Fruit fly (Drosophila melanogaster) Kc167 (cell line): ENCODE data around the gene CG14330.
"Not testable (repeated sequence)": the region's sequence is repeated elsewhere in the genome, so short reads cannot be mapped to it uniquely, and the experiment has no call there.

Source experiments
- Myc ChIP-seq: fragments of >200 bp; optimal IDR thresholded peaks from 2 replicates; lab custom pipeline; 2017; ENCODE audit warnings: missing external identifiers
- Sin3A ChIP-seq: fragments of >200 bp; optimal IDR thresholded peaks from 2 replicates; lab custom pipeline; 2018; ENCODE audit warnings: missing external identifiers
- h ChIP-seq: fragments of >200 bp; optimal IDR thresholded peaks from 3 replicates; lab custom pipeline; 2018; ENCODE audit warnings: missing external identifiers
- insv ChIP-seq: fragments of >200 bp; optimal IDR thresholded peaks from 3 replicates; lab custom pipeline; 2018; ENCODE audit warnings: missing external identifiers
- psq ChIP-seq: fragments of >200 bp; optimal IDR thresholded peaks from 2 replicates; lab custom pipeline; 2017; ENCODE audit warnings: missing external identifiers
- ttk ChIP-seq: sonication (Bioruptor generic); optimal IDR thresholded peaks from 2 replicates; lab custom pipeline; 2017; ENCODE audit warnings: missing external identifiers

The CG14330 gene

DNA sequence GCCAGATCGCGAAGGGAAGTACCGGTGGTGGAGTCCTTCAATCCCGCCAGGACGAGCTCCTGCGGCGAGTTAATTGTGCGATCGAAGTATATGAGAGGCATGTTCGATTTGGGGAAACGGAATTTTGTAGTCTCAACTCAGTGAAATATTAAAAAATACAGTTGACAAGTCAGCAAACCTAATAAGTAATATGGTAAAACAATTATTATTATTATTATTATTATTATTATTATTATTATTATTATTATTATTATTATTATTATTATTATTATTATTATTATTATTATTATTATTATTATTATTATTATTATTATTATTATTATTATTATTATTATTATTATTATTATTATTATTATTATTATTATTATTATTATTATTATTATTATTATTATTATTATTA is at the start of gene CG14330:
Gene CG14330, minus strand, starts transcription at position 101 of the 400 bp plus-strand sequence.
- TF ChIP-seq Sin3A, Myc, h: not testable (repeated sequence)

DNA sequence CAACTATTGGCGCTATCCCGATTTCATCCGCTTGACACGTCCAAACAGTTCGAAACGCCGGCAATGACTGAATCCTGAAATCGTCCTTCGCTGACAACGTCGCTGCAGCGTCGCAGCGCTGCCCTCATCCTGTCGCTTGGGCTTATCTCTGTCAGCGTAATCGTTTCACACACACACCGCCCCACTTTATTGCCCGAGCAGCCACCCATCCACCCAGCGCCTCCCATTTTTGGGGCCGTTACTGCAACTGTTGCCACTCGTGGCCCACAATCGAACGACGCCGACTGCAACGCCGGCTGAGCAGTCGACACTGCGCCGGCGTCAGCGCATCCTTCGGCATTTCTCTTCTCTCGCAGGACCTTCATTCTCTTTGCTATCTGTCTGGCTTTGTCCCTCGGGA is 49.0 kb upstream of the CG14330 start, which contains the start of gene Dscam3:
Gene Dscam3, minus strand, starts transcription at position 69 of the 400 bp plus-strand sequence.
- TF ChIP-seq ttk (lab: Kevin White, UChicago) (no peak), Sin3A (no peak), psq (lab: Kevin White, UChicago) (no peak), h (no peak), Myc (no peak), insv (no peak)

DNA sequence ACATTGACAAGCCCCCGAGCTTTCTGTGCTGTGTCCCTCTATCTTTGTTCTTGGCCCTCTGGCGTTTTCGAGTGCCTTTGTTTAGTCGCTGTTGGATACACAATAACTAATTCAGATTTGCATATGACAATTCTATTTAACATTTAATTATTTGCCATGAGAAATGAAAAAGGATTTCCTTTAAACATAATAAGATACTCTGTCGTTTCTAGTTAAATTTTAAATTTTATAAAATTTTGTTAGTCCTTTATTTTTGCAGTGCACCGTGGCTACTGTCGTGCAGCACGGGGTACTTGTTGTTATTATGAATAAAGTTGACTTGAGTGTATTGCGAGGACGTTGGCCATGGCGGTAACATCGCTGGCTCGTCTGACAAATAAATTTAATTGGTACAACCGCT is 46.3 kb upstream of the CG14330 start:
- TF ChIP-seq insv (no peak), h (no peak), psq (lab: Kevin White, UChicago) (no peak), Myc (no peak), ttk (lab: Kevin White, UChicago) (no peak), Sin3A (no peak)

DNA sequence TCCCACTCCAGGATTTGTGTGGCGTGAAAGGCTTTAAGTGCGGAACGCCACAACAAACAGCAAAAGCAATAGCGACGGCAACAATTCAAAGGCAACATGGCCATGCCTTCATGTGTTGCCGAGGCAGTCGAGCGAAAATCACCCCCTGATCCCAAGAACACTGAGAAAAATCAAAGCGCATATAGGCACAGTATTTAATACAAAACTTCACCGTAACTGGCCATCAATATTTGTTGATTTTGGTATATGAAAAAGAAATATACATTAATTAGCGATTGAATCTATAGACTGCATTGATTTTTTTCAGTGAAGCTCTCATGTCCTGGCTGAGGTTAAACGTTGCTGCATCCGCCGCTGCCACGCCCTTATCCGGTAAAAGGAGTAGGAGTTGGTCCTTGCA is 44.5 kb upstream of the CG14330 start:
- TF ChIP-seq insv, result no peak
- no peak for TF ChIP-seq Sin3A
- no peak for TF ChIP-seq psq (lab: Kevin White, UChicago)
- TF ChIP-seq ttk (lab: Kevin White, UChicago), result no peak
- TF ChIP-seq Myc, result no peak
- TF ChIP-seq h, result no peak

DNA sequence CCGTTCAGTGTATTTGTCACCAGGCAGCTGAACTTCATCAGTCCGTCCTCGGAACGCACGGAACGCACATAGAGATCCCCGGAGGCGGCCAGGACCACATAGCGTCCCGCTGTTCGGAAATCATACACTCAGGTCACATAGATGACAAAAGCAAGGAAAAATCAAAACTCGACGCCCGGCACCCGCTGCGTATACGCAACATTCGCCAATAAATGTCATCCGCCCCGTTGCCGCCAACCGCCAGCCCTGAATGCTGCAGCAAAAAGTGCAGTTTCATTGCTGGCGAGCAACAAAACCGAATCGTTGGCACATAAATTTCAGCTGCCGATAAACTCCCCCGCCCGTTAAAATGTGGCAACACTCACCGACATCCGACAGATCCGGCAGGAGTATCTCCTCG is 35.5 kb upstream of the CG14330 start:
- no peak for TF ChIP-seq h
- TF ChIP-seq Sin3A, result no peak
- TF ChIP-seq insv, result no peak
- no peak for TF ChIP-seq ttk (lab: Kevin White, UChicago)

DNA sequence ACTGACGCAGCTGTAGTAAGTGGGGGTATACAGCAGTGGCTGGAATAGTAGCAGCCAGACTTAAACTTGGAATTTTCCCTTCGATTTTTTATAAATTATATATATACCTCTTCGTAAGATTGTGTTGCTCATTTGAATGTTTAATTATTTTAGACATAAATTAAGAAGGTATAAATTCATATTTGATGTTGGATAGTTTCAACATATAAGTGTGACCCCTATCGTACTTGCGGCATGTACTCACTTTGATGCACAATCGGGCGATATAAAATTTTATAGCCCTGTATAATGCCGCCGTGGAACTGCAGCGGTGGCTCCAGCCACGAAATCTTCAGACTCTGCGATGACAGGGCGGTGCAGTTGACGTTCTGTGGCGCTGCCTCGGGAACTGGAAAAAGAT is 24.7 kb upstream of the CG14330 start:
- no peak for TF ChIP-seq ttk (lab: Kevin White, UChicago)
- TF ChIP-seq insv, result no peak
- TF ChIP-seq psq (lab: Kevin White, UChicago), result no peak
- TF ChIP-seq Sin3A, result no peak
- no peak for TF ChIP-seq h
- TF ChIP-seq Myc, result no peak

DNA sequence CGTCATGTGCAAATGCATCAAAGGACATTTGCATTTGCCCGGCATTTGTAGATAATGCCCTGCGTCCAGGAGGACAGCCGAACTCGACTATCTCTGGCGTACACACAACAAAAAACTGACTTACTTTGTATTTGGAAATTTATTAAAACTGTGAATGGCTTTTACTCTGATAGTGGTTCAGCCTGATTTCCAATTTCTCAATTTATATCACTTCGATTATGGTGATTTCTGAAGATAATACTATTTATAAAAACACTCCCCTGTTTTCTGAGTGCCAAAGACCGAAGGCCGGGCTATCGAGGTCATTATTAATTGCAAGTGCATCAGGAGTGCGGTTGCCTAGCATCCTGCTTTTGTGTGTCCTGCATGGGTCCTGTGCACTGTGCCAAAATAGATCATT is 14.4 kb upstream of the CG14330 start:
- TF ChIP-seq insv, result no peak
- TF ChIP-seq Sin3A, result no peak
- no peak for TF ChIP-seq h
- TF ChIP-seq Myc, result no peak
- TF ChIP-seq psq (lab: Kevin White, UChicago), result no peak
- TF ChIP-seq ttk (lab: Kevin White, UChicago), result no peak

DNA sequence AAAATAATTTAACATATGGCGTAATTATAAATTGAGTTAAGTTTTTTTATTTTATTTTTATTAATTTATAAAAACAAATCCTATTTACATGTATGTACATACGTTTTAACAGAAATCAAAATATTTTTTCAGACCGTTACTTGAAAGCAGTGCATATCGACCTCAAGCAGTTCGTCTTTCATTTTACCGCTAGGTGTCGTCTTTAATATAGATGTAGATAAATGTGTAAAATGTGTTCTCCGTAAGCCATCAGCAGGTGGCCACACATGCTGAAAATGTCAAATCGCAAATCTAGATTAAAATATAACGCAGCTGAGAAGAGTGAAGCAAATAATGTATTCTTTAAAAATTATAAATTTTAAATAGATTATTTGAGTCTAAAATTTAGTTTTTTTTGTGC is 7.2 kb downstream of the CG14330 start:
- no peak for TF ChIP-seq h
- TF ChIP-seq ttk (lab: Kevin White, UChicago), result no peak
- TF ChIP-seq psq (lab: Kevin White, UChicago), result no peak
- no peak for TF ChIP-seq Sin3A
- TF ChIP-seq Myc, result no peak

DNA sequence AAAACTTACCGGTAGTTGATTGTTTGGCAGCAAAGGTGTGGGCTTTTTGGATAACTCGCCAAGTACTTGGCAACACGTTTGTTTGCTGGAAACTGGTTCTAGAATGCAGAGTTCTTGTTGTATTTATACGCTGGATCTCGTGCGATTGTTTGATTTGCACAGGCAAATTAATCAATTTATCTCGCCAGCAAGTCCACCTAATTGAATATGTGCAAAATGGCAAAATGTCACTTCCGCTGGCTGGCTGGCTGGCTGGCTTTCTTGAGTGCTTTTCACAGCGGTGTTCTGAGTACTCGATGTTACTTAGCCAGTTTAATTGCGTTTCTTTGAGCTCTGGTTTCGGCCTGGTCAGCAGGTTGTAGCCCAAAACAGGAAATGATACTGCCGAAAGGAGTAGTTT is 7.8 kb downstream of the CG14330 start, which contains the start of gene Eh:
Gene Eh, minus strand, starts transcription at position 101 of the 400 bp plus-strand sequence.
- TF ChIP-seq Myc, result no peak
- no peak for TF ChIP-seq ttk (lab: Kevin White, UChicago)
- TF ChIP-seq h, result no peak
- TF ChIP-seq Sin3A, result no peak
- TF ChIP-seq psq (lab: Kevin White, UChicago), result no peak
- no peak for TF ChIP-seq insv

DNA sequence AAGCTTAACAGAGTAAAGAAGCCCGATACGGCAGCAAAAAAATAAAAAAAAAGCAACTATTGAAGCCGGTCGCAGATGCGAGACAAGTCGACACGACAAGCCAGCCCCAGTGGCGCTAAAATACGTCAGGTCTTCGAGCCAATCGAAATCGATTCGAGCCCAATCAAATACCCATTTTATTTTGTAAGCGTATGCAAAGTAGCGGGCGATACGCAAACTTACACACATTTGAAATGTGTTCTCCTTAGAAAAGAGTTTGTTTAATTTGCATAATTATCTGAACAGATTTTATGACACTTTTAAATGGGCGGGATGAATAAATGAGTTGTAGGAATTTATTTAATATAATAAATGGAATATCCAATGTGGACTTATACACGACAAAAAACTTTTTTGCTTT is 9.0 kb downstream of the CG14330 start:
- no peak for TF ChIP-seq ttk (lab: Kevin White, UChicago)
- no peak for TF ChIP-seq h
- no peak for TF ChIP-seq insv
- TF ChIP-seq Sin3A, result no peak
- no peak for TF ChIP-seq Myc
- TF ChIP-seq psq (lab: Kevin White, UChicago), result no peak

DNA sequence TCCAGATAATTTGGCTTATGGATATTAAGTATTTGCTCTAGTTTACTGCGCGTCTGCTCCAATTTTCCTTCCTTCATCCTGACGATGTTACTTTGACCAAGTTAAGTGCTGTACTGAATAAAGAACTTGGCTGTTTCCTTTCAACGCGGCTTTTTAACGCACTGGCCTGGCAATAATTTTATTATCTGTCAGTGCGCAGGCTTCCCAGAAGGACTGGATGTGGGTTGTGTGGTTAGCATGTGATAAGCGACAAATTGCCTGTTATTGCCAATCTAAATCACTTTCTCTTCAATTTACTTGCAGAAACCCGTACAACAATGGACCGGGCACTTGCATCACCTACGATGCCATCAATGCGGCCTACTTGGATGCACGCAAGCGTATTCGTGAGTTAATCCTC is 15.9 kb downstream of the CG14330 start, which contains the start of gene CG14331:
Gene CG14331, minus strand, starts transcription at position 101 of the 400 bp plus-strand sequence.
- TF ChIP-seq h (no peak), ttk (lab: Kevin White, UChicago) (no peak), Myc (no peak), insv (no peak), Sin3A (no peak), psq (lab: Kevin White, UChicago) (no peak)

DNA sequence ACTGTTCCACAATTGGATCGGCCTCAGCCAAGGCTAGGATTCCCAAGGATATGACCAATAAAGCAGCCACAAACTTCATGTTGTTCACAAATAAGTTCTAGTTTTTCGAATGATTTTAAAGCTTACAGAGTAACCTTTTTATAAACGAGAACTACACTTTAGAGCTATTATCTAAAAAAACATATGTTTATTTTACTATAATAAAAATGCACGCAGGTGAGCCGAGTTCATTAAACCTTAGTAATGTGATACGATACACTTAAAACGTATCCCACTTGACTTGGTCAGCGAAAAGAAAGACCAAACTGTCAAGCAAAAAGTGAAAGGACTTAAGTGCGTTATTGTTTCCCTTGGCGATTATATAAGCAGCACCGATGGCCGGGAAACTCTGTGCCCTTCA is 22.2 kb downstream of the CG14330 start, which contains the start of gene CG44090:
Gene CG44090, minus strand, starts transcription at position 101 of the 400 bp plus-strand sequence.
- TF ChIP-seq ttk (lab: Kevin White, UChicago), result no peak
- TF ChIP-seq psq (lab: Kevin White, UChicago), result no peak
- no peak for TF ChIP-seq Sin3A
- no peak for TF ChIP-seq insv
- no peak for TF ChIP-seq Myc
- no peak for TF ChIP-seq h

DNA sequence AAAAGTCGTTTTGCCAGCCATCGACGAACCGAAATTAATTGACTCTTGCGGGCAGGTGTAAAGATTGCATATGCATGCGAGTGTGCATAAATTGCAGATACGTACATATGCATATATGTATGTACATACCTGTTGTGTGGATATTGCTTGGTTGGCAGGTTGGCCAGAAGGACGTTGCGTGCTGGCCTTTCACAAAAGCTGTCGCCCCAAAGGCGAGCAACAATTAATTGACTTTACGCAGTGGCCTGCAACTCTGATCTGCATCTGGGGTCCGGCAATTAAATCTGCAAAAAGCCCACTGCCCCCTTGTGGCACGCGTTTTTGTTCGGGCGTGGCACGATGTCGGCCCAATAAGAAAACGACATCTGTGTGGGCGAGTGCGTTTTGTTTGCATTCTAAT is 23.5 kb downstream of the CG14330 start:
- TF ChIP-seq Myc (no peak), psq (lab: Kevin White, UChicago) (no peak), h (no peak), ttk (lab: Kevin White, UChicago) (no peak), Sin3A (no peak), insv (no peak)

DNA sequence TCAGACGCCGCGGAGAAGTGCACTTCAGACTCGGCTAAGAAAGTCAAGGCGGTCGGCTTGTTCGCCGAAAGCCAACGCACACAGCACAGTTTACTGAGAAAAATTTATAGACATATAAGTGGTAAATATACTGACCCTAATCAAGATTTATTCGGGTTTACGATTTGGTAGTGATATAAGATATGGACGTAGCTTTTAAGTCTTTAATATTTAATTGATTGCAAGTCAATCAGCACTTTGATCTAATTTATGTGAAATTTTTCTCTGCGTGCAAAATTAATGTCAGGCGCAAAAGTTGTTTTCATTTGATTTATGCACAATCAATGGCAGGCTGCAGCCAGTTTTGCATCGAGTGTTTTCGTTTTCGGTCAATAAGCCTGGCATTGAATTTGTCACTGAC is 26.1 kb downstream of the CG14330 start:
- TF ChIP-seq insv (no peak), ttk (lab: Kevin White, UChicago) (no peak)

DNA sequence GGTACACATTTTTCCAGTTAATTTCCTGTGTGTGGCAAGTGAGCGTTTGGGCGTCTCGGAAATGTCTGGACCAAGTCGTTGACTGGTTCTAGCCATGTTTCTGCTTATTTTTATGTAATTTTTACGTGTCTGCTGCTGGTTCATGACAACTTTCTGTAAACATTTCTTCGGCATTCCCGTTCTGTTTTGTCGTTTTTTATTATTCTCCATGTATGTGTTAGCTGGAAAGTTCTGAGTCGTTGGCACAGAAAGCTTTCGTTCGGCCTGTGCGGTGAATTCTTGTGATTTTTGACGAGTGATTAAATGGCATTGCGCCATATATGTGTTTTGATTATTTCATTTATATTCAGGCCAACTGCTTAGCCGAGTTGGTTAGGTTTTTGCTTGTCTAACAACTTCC is 30.3 kb downstream of the CG14330 start:
- TF ChIP-seq Myc, result no peak
- TF ChIP-seq insv, result no peak
- TF ChIP-seq Sin3A, result no peak
- no peak for TF ChIP-seq psq (lab: Kevin White, UChicago)
- TF ChIP-seq h, result no peak
- no peak for TF ChIP-seq ttk (lab: Kevin White, UChicago)
